Worm (Caenorhabditis elegans) whole organism, L4 larva: Measurements from ENCODE around the gene gna-1.
"Not testable (repeated sequence)": the region's sequence is repeated elsewhere in the genome, so short reads cannot be mapped to it uniquely, and the experiment has no call there.

Source experiments
- D1046.2 ChIP-seq: fragments of 200-800 bp; sonication (Bioruptor generic); IDR thresholded peaks from 2 replicates; pipeline ENCODE4 v1.3.6; 2022; ENCODE audit warnings: missing genetic modification characterization, missing compliant biosample characterization
- F37D6.2 ChIP-seq: sonication (generic microtip); optimal IDR thresholded peaks from 2 replicates; lab custom pipeline; 2016; ENCODE audit warnings: mild to moderate bottlenecking, missing genetic modification characterization, missing compliant biosample characterization
- F44E2.7 ChIP-seq: fragments of 200-800 bp; sonication (Bioruptor generic); IDR thresholded peaks from 2 replicates; pipeline ENCODE4 v2.1.2; 2022; ENCODE audit warnings: missing genetic modification characterization, missing compliant biosample characterization
- F49E8.2 ChIP-seq: sonication (generic microtip); optimal IDR thresholded peaks from 2 replicates; lab custom pipeline; 2016; ENCODE audit warnings: missing compliant biosample characterization, mild to moderate bottlenecking, missing genetic modification characterization, borderline replicate concordance
- R02D3.7 ChIP-seq: fragments of 150-350 bp; sonication (generic microtip); optimal IDR thresholded peaks from 3 replicates; lab custom pipeline; 2014; ENCODE audit warnings: missing biosample characterization, missing genetic modification characterization
- T20F7.1 ChIP-seq: fragments of 200-800 bp; sonication (Bioruptor generic); optimal IDR thresholded peaks from 2 replicates; lab custom pipeline; 2018; ENCODE audit warnings: mild to moderate bottlenecking, missing genetic modification characterization, missing compliant biosample characterization
- T26A8.4 ChIP-seq: fragments of 200-800 bp; sonication (Bioruptor generic); IDR thresholded peaks from 2 replicates; pipeline ENCODE4 v1.3.6; 2022; ENCODE audit warnings: missing genetic modification characterization, missing compliant biosample characterization
- Y48G9A.11 ChIP-seq: fragments of 200-800 bp; sonication (Bioruptor generic); IDR thresholded peaks from 2 replicates; pipeline ENCODE4 v1.3.6; 2022; ENCODE audit warnings: missing genetic modification reagents, missing genetic modification characterization, missing compliant biosample characterization
- arid-1 ChIP-seq: fragments of 200-800 bp; sonication (Bioruptor generic); conservative IDR thresholded peaks from 2 replicates; pipeline ENCODE4 v1.3.6; 2022; ENCODE audit warnings: missing genetic modification reagents, missing genetic modification characterization, missing compliant biosample characterization
- ceh-28 ChIP-seq: fragments of 150-350 bp; optimal IDR thresholded peaks from 2 replicates; lab custom pipeline; 2014; ENCODE audit warnings: missing biosample characterization, missing genetic modification reagents, missing genetic modification characterization
- ceh-32 ChIP-seq: sonication (generic microtip); optimal IDR thresholded peaks from 2 replicates; lab custom pipeline; 2016; ENCODE audit warnings: mild to moderate bottlenecking, missing genetic modification characterization, missing compliant biosample characterization; ENCODE audit not compliant: poor library complexity
- ceh-62 ChIP-seq: sonication (generic microtip); optimal IDR thresholded peaks from 2 replicates; lab custom pipeline; 2017; ENCODE audit warnings: missing biosample characterization, missing genetic modification characterization
- daf-16 ChIP-seq, 3 experiments: sonication (generic microtip); optimal IDR thresholded peaks; 2 replicates each; lab custom pipeline; 2016 to 2017; ENCODE audit warnings: missing genetic modification characterization in 3 of 3, missing genetic modification reagents in 3 of 3, mild to moderate bottlenecking in 2 of 3, missing compliant biosample characterization in 2 of 3, missing biosample characterization in 1 of 3, moderate library complexity in 1 of 3
- dmd-8 ChIP-seq: fragments of 200-800 bp; sonication (Bioruptor generic); IDR thresholded peaks from 2 replicates; pipeline ENCODE4 v1.3.6; 2022; ENCODE audit warnings: missing genetic modification characterization, missing compliant biosample characterization
- dpl-1 ChIP-seq: fragments of 150-350 bp; optimal IDR thresholded peaks from 2 replicates; lab custom pipeline; 2014; ENCODE audit warnings: missing biosample characterization, missing genetic modification reagents, missing genetic modification characterization
- dve-1 ChIP-seq: sonication (generic microtip); optimal IDR thresholded peaks from 2 replicates; lab custom pipeline; 2017; ENCODE audit warnings: antibody characterized with exemption, mild to moderate bottlenecking, missing genetic modification characterization, missing compliant biosample characterization; ENCODE audit not compliant: insufficient read depth
- hif-1 ChIP-seq, 2 experiments: sonication (generic microtip); optimal IDR thresholded peaks; 2 replicates each; lab custom pipeline; 2016 to 2017; ENCODE audit warnings: missing compliant biosample characterization in 2 of 2, missing genetic modification characterization in 2 of 2, missing genetic modification reagents in 2 of 2, missing genotype in 2 of 2, mild to moderate bottlenecking in 1 of 2
- hlh-11 ChIP-seq: fragments of 200-800 bp; sonication (Bioruptor generic); optimal IDR thresholded peaks from 2 replicates; lab custom pipeline; 2018; ENCODE audit warnings: mild to moderate bottlenecking, missing genetic modification characterization, missing compliant biosample characterization
- hlh-30 ChIP-seq: sonication (generic microtip); optimal IDR thresholded peaks from 2 replicates; lab custom pipeline; 2017; ENCODE audit warnings: antibody characterized with exemption, mild to moderate bottlenecking, missing genetic modification characterization, missing compliant biosample characterization; ENCODE audit not compliant: insufficient read depth
- hmg-1.1 ChIP-seq: fragments of 200-800 bp; sonication (Bioruptor generic); IDR thresholded peaks from 2 replicates; pipeline ENCODE4 v1.3.6; 2022; ENCODE audit warnings: missing genetic modification reagents, missing genetic modification characterization, missing compliant biosample characterization
- lin-1 ChIP-seq: fragments of 200-800 bp; sonication (Bioruptor generic); IDR thresholded peaks from 2 replicates; pipeline ENCODE4 v1.3.6; 2022; ENCODE audit warnings: missing genetic modification reagents, missing genetic modification characterization, missing compliant biosample characterization
- lin-15B ChIP-seq: fragments of 150-350 bp; sonication (generic microtip); optimal IDR thresholded peaks from 3 replicates; lab custom pipeline; 2014; ENCODE audit warnings: missing biosample characterization, missing genetic modification characterization
- lin-29 ChIP-seq: fragments of 200-800 bp; sonication (Bioruptor generic); IDR thresholded peaks from 2 replicates; pipeline ENCODE4 v1.3.6; 2022; ENCODE audit warnings: missing genetic modification reagents, missing genetic modification characterization, missing compliant biosample characterization
- lin-38 ChIP-seq: fragments of 200-800 bp; sonication (Bioruptor generic); IDR thresholded peaks from 2 replicates; pipeline ENCODE4 v1.3.6; 2022; ENCODE audit warnings: missing genetic modification reagents, missing genetic modification characterization, missing compliant biosample characterization
- lsy-2 ChIP-seq, 2 experiments: fragments of 150-350 bp in 1 of 2; sonication (generic microtip) in 1 of 2; optimal IDR thresholded peaks; 2 replicates each; lab custom pipeline; 2014 to 2017; ENCODE audit warnings: missing biosample characterization in 2 of 2, missing genetic modification characterization in 2 of 2
- madf-9 ChIP-seq: fragments of 200-800 bp; sonication (Bioruptor generic); conservative IDR thresholded peaks from 2 replicates; pipeline ENCODE4 v1.3.6; 2022; ENCODE audit warnings: missing genetic modification reagents, missing genetic modification characterization, missing compliant biosample characterization
- mep-1 ChIP-seq: fragments of 150-350 bp; sonication (generic microtip); optimal IDR thresholded peaks from 3 replicates; lab custom pipeline; 2014; ENCODE audit warnings: missing biosample characterization, missing genetic modification characterization
- mes-2 ChIP-seq: sonication (generic microtip); optimal IDR thresholded peaks from 2 replicates; lab custom pipeline; 2016; ENCODE audit warnings: missing genotype, mild to moderate bottlenecking, missing genetic modification characterization, missing compliant biosample characterization; ENCODE audit not compliant: poor library complexity, severe bottlenecking
- mxl-3 ChIP-seq: fragments of 200-800 bp; sonication (Bioruptor generic); optimal IDR thresholded peaks from 2 replicates; lab custom pipeline; 2018; ENCODE audit warnings: mild to moderate bottlenecking, missing genetic modification characterization, missing compliant biosample characterization
- nhr-237 ChIP-seq: sonication (generic microtip); optimal IDR thresholded peaks from 2 replicates; lab custom pipeline; 2017; ENCODE audit warnings: missing biosample characterization, missing genetic modification characterization
- nhr-28 ChIP-seq: fragments of 150-350 bp; optimal IDR thresholded peaks from 2 replicates; lab custom pipeline; 2014; ENCODE audit warnings: missing biosample characterization, missing genetic modification characterization
- nhr-41 ChIP-seq: fragments of 200-800 bp; sonication (Bioruptor generic); IDR thresholded peaks from 2 replicates; pipeline ENCODE4 v1.3.6; 2022; ENCODE audit warnings: missing genetic modification reagents, missing genetic modification characterization, missing compliant biosample characterization
- nhr-6 ChIP-seq: fragments of 150-350 bp; optimal IDR thresholded peaks from 2 replicates; lab custom pipeline; 2014; ENCODE audit warnings: missing biosample characterization, missing genetic modification characterization
- nhr-77 ChIP-seq: fragments of 150-350 bp; optimal IDR thresholded peaks from 2 replicates; lab custom pipeline; 2014; ENCODE audit warnings: missing biosample characterization, missing genetic modification characterization
- pha-4 ChIP-seq, 2 experiments: fragments of 150-350 bp in 1 of 2; fragments of 200-800 bp in 1 of 2; sonication (Bioruptor generic) in 1 of 2; IDR thresholded peaks in 1 of 2; optimal IDR thresholded peaks in 1 of 2; 2 replicates each; pipeline versions ENCODE4 v1.3.6 to Lab custom; 2014 to 2022; ENCODE audit warnings: missing genetic modification characterization in 2 of 2, missing genetic modification reagents in 2 of 2, missing biosample characterization in 1 of 2, missing compliant biosample characterization in 1 of 2
- php-3 ChIP-seq: fragments of 200-800 bp; sonication (Bioruptor generic); IDR thresholded peaks from 2 replicates; pipeline ENCODE4 v1.3.6; 2022; ENCODE audit warnings: missing genetic modification reagents, missing genetic modification characterization, missing compliant biosample characterization
- saeg-2 ChIP-seq: fragments of 200-800 bp; sonication (Bioruptor generic); IDR thresholded peaks from 2 replicates; pipeline ENCODE4 v1.3.6; 2022; ENCODE audit warnings: missing genetic modification reagents, missing genetic modification characterization, missing compliant biosample characterization
- set-16 ChIP-seq: fragments of 200-800 bp; sonication (Bioruptor generic); IDR thresholded peaks from 2 replicates; pipeline ENCODE4 v1.3.6; 2022; ENCODE audit warnings: missing genetic modification reagents, missing genetic modification characterization, missing compliant biosample characterization
- snpc-1.2 ChIP-seq: fragments of 200-800 bp; sonication (Bioruptor generic); IDR thresholded peaks from 2 replicates; pipeline ENCODE4 v1.3.6; 2022; ENCODE audit warnings: missing genetic modification reagents, missing genetic modification characterization, missing compliant biosample characterization
- tra-1 ChIP-seq: fragments of 200-800 bp; sonication (Bioruptor generic); IDR thresholded peaks from 2 replicates; pipeline ENCODE4 v1.3.6; 2022; ENCODE audit warnings: missing genetic modification reagents, missing genetic modification characterization, missing compliant biosample characterization
- unc-130 ChIP-seq: sonication (generic microtip); optimal IDR thresholded peaks from 2 replicates; lab custom pipeline; 2016; ENCODE audit warnings: missing genetic modification reagents, missing genetic modification characterization, missing compliant biosample characterization
- unc-39 ChIP-seq: sonication (generic microtip); optimal IDR thresholded peaks from 2 replicates; lab custom pipeline; 2017; ENCODE audit warnings: missing biosample characterization, missing genetic modification characterization
- vab-7 ChIP-seq: fragments of 200-800 bp; sonication (Bioruptor generic); IDR thresholded peaks from 2 replicates; pipeline ENCODE4 v1.3.6; 2022; ENCODE audit warnings: missing genetic modification reagents, missing genetic modification characterization, missing compliant biosample characterization
- zfp-3 ChIP-seq: fragments of 200-800 bp; sonication (Bioruptor generic); conservative IDR thresholded peaks from 2 replicates; pipeline ENCODE4 v1.3.6; 2022; ENCODE audit warnings: missing genetic modification reagents, missing genetic modification characterization, missing compliant biosample characterization

The gna-1 gene

DNA sequence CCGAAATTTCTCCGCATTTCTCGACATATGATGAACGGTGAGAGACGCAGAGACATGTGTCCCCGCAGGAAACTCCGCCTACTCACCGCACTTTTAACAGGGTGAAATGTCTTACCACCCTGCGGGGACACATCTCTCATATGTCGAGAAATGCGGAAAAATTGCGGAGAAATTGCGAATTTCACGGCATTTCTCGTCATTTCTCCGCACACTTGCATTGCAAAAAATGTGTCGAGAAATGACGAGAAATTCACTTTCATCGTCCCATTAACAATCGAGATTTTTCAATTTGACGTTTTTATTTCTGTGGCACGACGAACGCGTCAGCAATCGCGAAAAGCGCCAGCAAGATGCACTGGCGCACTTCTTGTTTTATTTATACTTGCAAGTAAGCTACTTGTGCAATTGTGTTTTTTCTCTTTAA is 22.0 kb upstream of the gna-1 start, which contains the start of gene K07C5.13 (continued):
- TF ChIP-seq dpl-1 (GFP tag; lab: Kevin White, UChicago) (peak; percentile 47), nhr-6 (tag; lab: Kevin White, UChicago) (peak; percentile 0), Y48G9A.11 (GFP tag; lab: Robert Waterston, UW) (peak; percentile 89), set-16 (GFP tag; lab: Robert Waterston, UW) (peak; percentile 63), php-3 (GFP tag; lab: Robert Waterston, UW) (peak; percentile 91), hmg-1.1 (GFP tag; lab: Robert Waterston, UW) (peak; percentile 90), hif-1 (tag; optimal IDR thresholded peaks at IDR 0.05; lab: Kevin White, UChicago) (peak; percentile 16 to 30), hlh-11 (tag; lab: Kevin White, UChicago) (peak; percentile 88), F49E8.2 (tag; lab: Kevin White, UChicago) (peak; percentile 78), pha-4 (GFP tag; IDR thresholded peaks at IDR 0.05; lab: Robert Waterston, UW) (peak; percentile 91), snpc-1.2 (peak; percentile 82), D1046.2 (GFP tag; lab: Robert Waterston, UW) (peak; percentile 89), madf-9 (GFP tag; lab: Robert Waterston, UW) (peak; percentile 84), F37D6.2 (tag; lab: Kevin White, UChicago) (peak; percentile 67), saeg-2 (GFP tag; lab: Robert Waterston, UW) (peak; percentile 90), T26A8.4 (peak; percentile 95), vab-7 (GFP tag; lab: Robert Waterston, UW) (peak; percentile 78)
- not testable (repeated sequence) for TF ChIP-seq pha-4 (tag; optimal IDR thresholded peaks at IDR 0.05; lab: Kevin White, UChicago)

DNA sequence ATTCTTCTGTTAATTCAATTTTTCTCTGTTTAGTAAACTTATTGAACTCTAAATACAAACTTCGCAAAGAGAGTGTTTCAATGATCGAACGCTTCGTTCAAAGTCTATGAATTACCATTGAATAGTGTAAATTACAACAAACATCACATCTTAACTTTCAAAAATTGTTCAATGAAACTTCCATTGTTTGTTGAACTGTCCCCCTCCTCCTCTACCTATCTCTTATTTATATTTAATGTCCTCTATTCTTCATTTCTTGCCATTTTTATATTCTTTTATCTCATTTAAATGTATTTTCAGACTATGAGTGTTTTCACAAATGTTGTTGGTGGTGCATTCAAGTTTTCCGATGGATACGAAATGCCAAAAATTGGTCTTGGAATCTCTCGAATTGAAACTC is 19.2 kb upstream of the gna-1 start, which contains the start of gene K07C5.2:
Gene K07C5.2, plus strand, starts transcription at position 301 of the 400 bp plus-strand sequence.
- TF ChIP-seq T26A8.4 (no peak), ceh-28 (tag; lab: Kevin White, UChicago) (no peak), lin-29 (GFP tag; lab: Robert Waterston, UW) (no peak), ceh-32 (tag; lab: Kevin White, UChicago) (no peak), F44E2.7 (no peak), ceh-62 (tag; lab: Kevin White, UChicago) (no peak), nhr-237 (tag; lab: Kevin White, UChicago) (no peak)

DNA sequence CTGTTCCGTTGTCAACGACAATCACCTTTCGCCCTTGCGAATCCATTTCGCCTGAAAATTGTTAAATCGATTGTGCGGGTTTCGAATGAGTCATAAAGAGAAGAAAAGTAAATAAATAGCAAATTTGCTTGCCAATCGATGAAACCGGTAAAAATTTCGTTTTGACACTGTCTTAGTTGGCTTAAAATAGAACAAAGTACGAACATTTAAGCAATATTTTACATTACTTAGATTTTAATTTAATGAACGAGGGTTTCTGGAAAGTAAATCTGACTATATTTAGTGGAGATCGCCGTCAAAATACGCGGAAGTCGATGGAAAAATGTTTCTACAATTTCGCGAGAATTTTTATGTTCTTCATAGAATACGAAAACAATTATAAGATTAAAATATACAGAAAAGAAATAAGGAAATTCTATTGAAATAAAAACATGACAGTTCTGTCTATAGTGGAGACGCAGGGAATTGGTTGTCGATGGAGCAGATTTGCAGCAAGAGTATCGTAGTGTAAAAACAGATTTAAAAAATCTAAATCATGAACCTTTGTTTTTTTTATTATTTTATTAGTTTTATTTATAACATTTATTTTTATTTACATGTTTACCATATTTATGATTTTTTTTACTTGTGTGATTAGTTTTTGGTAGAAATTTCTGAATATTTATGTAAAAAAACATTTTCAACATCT is 18.5 kb upstream of the gna-1 start, which contains the start of gene arx-2:
Gene arx-2, minus strand, starts transcription at position 51 of the 688 bp plus-strand sequence.
- TF ChIP-seq R02D3.7 (no peak), dpl-1 (GFP tag; lab: Kevin White, UChicago) (peak; percentile 49), unc-39 (no peak), zfp-3 (no peak), dmd-8 (GFP tag; lab: Robert Waterston, UW) (no peak), hlh-11 (tag; lab: Kevin White, UChicago) (no peak), lsy-2 (tag; optimal IDR thresholded peaks at IDR 0.05; lab: Kevin White, UChicago) (peak in 1 of 2 experiments; percentile 61), unc-130 (GFP tag; lab: Kevin White, UChicago) (peak; percentile 3), T20F7.1 (peak; percentile 27), mxl-3 (GFP tag; lab: Kevin White, UChicago) (no peak), dve-1 (tag; lab: Kevin White, UChicago) (peak; percentile 41), nhr-77 (tag; lab: Kevin White, UChicago) (peak; percentile 53), lin-15B (tag; lab: Kevin White, UChicago) (no peak), daf-16 (GFP tag; optimal IDR thresholded peaks at IDR 0.05; lab: Kevin White, UChicago) (no peak), daf-16 (tag; optimal IDR thresholded peaks at IDR 0.05; lab: Kevin White, UChicago) (no peak), lin-38 (GFP tag; lab: Robert Waterston, UW) (peak; percentile 87), mep-1 (tag; lab: Kevin White, UChicago) (peak; percentile 56), arid-1 (GFP tag; lab: Robert Waterston, UW) (no peak), mes-2 (peak; percentile 62), lin-1 (no peak), nhr-41 (GFP tag; lab: Robert Waterston, UW) (no peak), tra-1 (GFP tag; lab: Robert Waterston, UW) (no peak), ceh-32 (tag; lab: Kevin White, UChicago) (no peak), nhr-28 (tag; lab: Kevin White, UChicago) (peak; percentile 64), hlh-30 (tag; lab: Kevin White, UChicago) (peak; percentile 29), nhr-237 (tag; lab: Kevin White, UChicago) (no peak)
